Fruit fly (Drosophila melanogaster) whole organism: Measurements from ENCODE around the gene CG9676.

Experiments used
- CG8478 ChIP-seq: fragments of >200 bp; optimal IDR thresholded peaks from 2 replicates; lab custom pipeline; 2018; ENCODE audit warnings: inconsistent platforms
- Dll ChIP-seq: fragments of >200 bp; optimal IDR thresholded peaks from 2 replicates; lab custom pipeline; 2017
- pan ChIP-seq: fragments of >200 bp; optimal IDR thresholded peaks from 2 replicates; lab custom pipeline; 2017
- psq ChIP-seq: fragments of >200 bp; optimal IDR thresholded peaks from 2 replicates; lab custom pipeline; 2017
- usp ChIP-seq: fragments of >200 bp; optimal IDR thresholded peaks from 2 replicates; lab custom pipeline; 2017; ENCODE audit warnings: missing biosample characterization, missing genetic modification characterization, mixed read lengths

- TF ChIP-seq pan: no peak
- TF ChIP-seq usp (GFP tag; lab: Kevin White, UChicago): no peak
- no peak for TF ChIP-seq CG8478
- TF ChIP-seq Dll (lab: Kevin White, UChicago): no peak
- no peak for TF ChIP-seq psq
Measured at dm6 chrX:16740606-16741005, 40.6 kb upstream of the CG9676 start, which contains the start of gene CG32568.
